Worm (Caenorhabditis elegans) whole organism, L4 larva: ENCODE results near the gene C33B4.2.

Experiments
- F10B5.3 ChIP-seq: sonication (generic microtip); optimal IDR thresholded peaks from 2 replicates; lab custom pipeline; 2016; ENCODE audit warnings: mild to moderate bottlenecking, missing genetic modification characterization, missing compliant biosample characterization
- F26F4.8 ChIP-seq: fragments of 200-800 bp; sonication (Bioruptor generic); conservative IDR thresholded peaks from 2 replicates; pipeline ENCODE4 v1.3.6; 2022; ENCODE audit warnings: missing genetic modification characterization, missing compliant biosample characterization
- F37D6.2 ChIP-seq: sonication (generic microtip); optimal IDR thresholded peaks from 2 replicates; lab custom pipeline; 2016; ENCODE audit warnings: mild to moderate bottlenecking, missing genetic modification characterization, missing compliant biosample characterization
- T20F7.1 ChIP-seq: fragments of 200-800 bp; sonication (Bioruptor generic); optimal IDR thresholded peaks from 2 replicates; lab custom pipeline; 2018; ENCODE audit warnings: mild to moderate bottlenecking, missing genetic modification characterization, missing compliant biosample characterization
- Y105C5A.15 ChIP-seq: fragments of 200-800 bp; sonication (Bioruptor generic); IDR thresholded peaks from 2 replicates; pipeline ENCODE4 v1.3.6; 2022; ENCODE audit warnings: missing genetic modification characterization, missing compliant biosample characterization
- Y48G9A.11 ChIP-seq: fragments of 200-800 bp; sonication (Bioruptor generic); IDR thresholded peaks from 2 replicates; pipeline ENCODE4 v1.3.6; 2022; ENCODE audit warnings: missing genetic modification reagents, missing genetic modification characterization, missing compliant biosample characterization
- Y5F2A.4 ChIP-seq: fragments of 200-800 bp; sonication (Bioruptor generic); optimal IDR thresholded peaks from 2 replicates; lab custom pipeline; 2018; ENCODE audit warnings: mild to moderate bottlenecking, missing genetic modification characterization, missing compliant biosample characterization
- ZK337.2 ChIP-seq: fragments of 200-800 bp; sonication (Bioruptor generic); IDR thresholded peaks from 2 replicates; pipeline ENCODE4 v1.3.6; 2022; ENCODE audit warnings: missing genetic modification reagents, missing genetic modification characterization, missing compliant biosample characterization
- ZK546.5 ChIP-seq, 2 experiments: sonication (generic microtip); optimal IDR thresholded peaks; 2 replicates each; lab custom pipeline; 2017; ENCODE audit warnings: missing biosample characterization in 2 of 2, missing genetic modification characterization in 2 of 2
- aha-1 ChIP-seq: fragments of 150-350 bp; peaks from one replicate; lab custom pipeline; 2014; ENCODE audit warnings: missing biosample characterization, missing genetic modification characterization
- ama-1 ChIP-seq: fragments of 150-350 bp; optimal IDR thresholded peaks from 2 replicates; lab custom pipeline; 2014; ENCODE audit warnings: inconsistent platforms, mixed read lengths
- ceh-32 ChIP-seq: sonication (generic microtip); optimal IDR thresholded peaks from 2 replicates; lab custom pipeline; 2016; ENCODE audit warnings: mild to moderate bottlenecking, missing genetic modification characterization, missing compliant biosample characterization; ENCODE audit not compliant: poor library complexity
- ceh-44 ChIP-seq: fragments of 200-800 bp; sonication (Bioruptor generic); IDR thresholded peaks from 2 replicates; pipeline ENCODE4 v1.3.6; 2022; ENCODE audit warnings: missing genetic modification reagents, missing genetic modification characterization, missing compliant biosample characterization
- ces-1 ChIP-seq: fragments of 150-350 bp; sonication (generic microtip); optimal IDR thresholded peaks from 4 replicates; lab custom pipeline; 2014; ENCODE audit warnings: missing biosample characterization, missing genetic modification reagents, missing genetic modification characterization
- daf-19 ChIP-seq: fragments of 200-800 bp; sonication (Bioruptor generic); conservative IDR thresholded peaks from 2 replicates; pipeline ENCODE4 v1.3.6; 2022; ENCODE audit warnings: missing genetic modification characterization, missing compliant biosample characterization
- dmd-8 ChIP-seq: fragments of 200-800 bp; sonication (Bioruptor generic); IDR thresholded peaks from 2 replicates; pipeline ENCODE4 v1.3.6; 2022; ENCODE audit warnings: missing genetic modification characterization, missing compliant biosample characterization
- dpl-1 ChIP-seq: fragments of 150-350 bp; optimal IDR thresholded peaks from 2 replicates; lab custom pipeline; 2014; ENCODE audit warnings: missing biosample characterization, missing genetic modification reagents, missing genetic modification characterization
- dve-1 ChIP-seq: sonication (generic microtip); optimal IDR thresholded peaks from 2 replicates; lab custom pipeline; 2017; ENCODE audit warnings: antibody characterized with exemption, mild to moderate bottlenecking, missing genetic modification characterization, missing compliant biosample characterization; ENCODE audit not compliant: insufficient read depth
- fkh-10 ChIP-seq: fragments of 150-350 bp; optimal IDR thresholded peaks from 2 replicates; lab custom pipeline; 2014; ENCODE audit warnings: missing biosample characterization, missing genetic modification reagents, missing genetic modification characterization
- hlh-30 ChIP-seq: sonication (generic microtip); optimal IDR thresholded peaks from 2 replicates; lab custom pipeline; 2017; ENCODE audit warnings: antibody characterized with exemption, mild to moderate bottlenecking, missing genetic modification characterization, missing compliant biosample characterization; ENCODE audit not compliant: insufficient read depth
- lin-1 ChIP-seq: fragments of 200-800 bp; sonication (Bioruptor generic); IDR thresholded peaks from 2 replicates; pipeline ENCODE4 v1.3.6; 2022; ENCODE audit warnings: missing genetic modification reagents, missing genetic modification characterization, missing compliant biosample characterization
- lin-13 ChIP-seq: fragments of 150-350 bp; optimal IDR thresholded peaks from 2 replicates; lab custom pipeline; 2014; ENCODE audit warnings: missing biosample characterization, missing genetic modification reagents, missing genetic modification characterization
- lin-15B ChIP-seq: fragments of 150-350 bp; sonication (generic microtip); optimal IDR thresholded peaks from 3 replicates; lab custom pipeline; 2014; ENCODE audit warnings: missing biosample characterization, missing genetic modification characterization
- lin-29 ChIP-seq: fragments of 200-800 bp; sonication (Bioruptor generic); IDR thresholded peaks from 2 replicates; pipeline ENCODE4 v1.3.6; 2022; ENCODE audit warnings: missing genetic modification reagents, missing genetic modification characterization, missing compliant biosample characterization
- lin-38 ChIP-seq: fragments of 200-800 bp; sonication (Bioruptor generic); IDR thresholded peaks from 2 replicates; pipeline ENCODE4 v1.3.6; 2022; ENCODE audit warnings: missing genetic modification reagents, missing genetic modification characterization, missing compliant biosample characterization
- lir-3 ChIP-seq: sonication (generic microtip); optimal IDR thresholded peaks from 2 replicates; lab custom pipeline; 2016; ENCODE audit warnings: mild to moderate bottlenecking, missing genetic modification characterization, missing compliant biosample characterization
- madf-9 ChIP-seq: fragments of 200-800 bp; sonication (Bioruptor generic); conservative IDR thresholded peaks from 2 replicates; pipeline ENCODE4 v1.3.6; 2022; ENCODE audit warnings: missing genetic modification reagents, missing genetic modification characterization, missing compliant biosample characterization
- mdl-1 ChIP-seq, 2 experiments: fragments of 150-350 bp in 1 of 2; sonication (generic microtip) in 1 of 2; optimal IDR thresholded peaks; 2 replicates each; lab custom pipeline; 2014 to 2017; ENCODE audit warnings: missing biosample characterization in 2 of 2, missing genetic modification characterization in 2 of 2
- mdt-29 ChIP-seq: fragments of 200-800 bp; sonication (Bioruptor generic); IDR thresholded peaks from 2 replicates; pipeline ENCODE4 v1.3.6; 2022; ENCODE audit warnings: missing genetic modification reagents, missing genetic modification characterization, missing compliant biosample characterization
- mes-2 ChIP-seq: sonication (generic microtip); optimal IDR thresholded peaks from 2 replicates; lab custom pipeline; 2016; ENCODE audit warnings: missing genotype, mild to moderate bottlenecking, missing genetic modification characterization, missing compliant biosample characterization; ENCODE audit not compliant: poor library complexity, severe bottlenecking
- mxl-2 ChIP-seq: fragments of 200-800 bp; sonication (Bioruptor generic); conservative IDR thresholded peaks from 2 replicates; pipeline ENCODE4 v1.3.6; 2022; ENCODE audit warnings: missing genetic modification reagents, missing genetic modification characterization, missing compliant biosample characterization
- mxl-3 ChIP-seq: fragments of 200-800 bp; sonication (Bioruptor generic); optimal IDR thresholded peaks from 2 replicates; lab custom pipeline; 2018; ENCODE audit warnings: mild to moderate bottlenecking, missing genetic modification characterization, missing compliant biosample characterization
- nhr-10 ChIP-seq: fragments of 150-350 bp; optimal IDR thresholded peaks from 2 replicates; lab custom pipeline; 2014; ENCODE audit warnings: missing biosample characterization, missing genetic modification characterization
- nhr-102 ChIP-seq: sonication (generic microtip); optimal IDR thresholded peaks from 2 replicates; lab custom pipeline; 2016; ENCODE audit warnings: mild to moderate bottlenecking, missing genetic modification characterization, moderate library complexity, missing compliant biosample characterization
- nhr-111 ChIP-seq: fragments of 200-800 bp; sonication (Bioruptor generic); optimal IDR thresholded peaks from 2 replicates; lab custom pipeline; 2018; ENCODE audit warnings: mild to moderate bottlenecking, missing genetic modification characterization, missing compliant biosample characterization
- nhr-25 ChIP-seq: sonication (generic microtip); optimal IDR thresholded peaks from 2 replicates; lab custom pipeline; 2017; ENCODE audit warnings: missing genetic modification characterization, mild to moderate bottlenecking, missing compliant biosample characterization, antibody characterized with exemption, moderate library complexity, borderline replicate concordance; ENCODE audit not compliant: insufficient read depth
- nhr-41 ChIP-seq: fragments of 200-800 bp; sonication (Bioruptor generic); IDR thresholded peaks from 2 replicates; pipeline ENCODE4 v1.3.6; 2022; ENCODE audit warnings: missing genetic modification reagents, missing genetic modification characterization, missing compliant biosample characterization
- pha-4 ChIP-seq, 2 experiments: fragments of 150-350 bp in 1 of 2; fragments of 200-800 bp in 1 of 2; sonication (Bioruptor generic) in 1 of 2; IDR thresholded peaks in 1 of 2; optimal IDR thresholded peaks in 1 of 2; 2 replicates each; pipeline versions ENCODE4 v1.3.6 to Lab custom; 2014 to 2022; ENCODE audit warnings: missing genetic modification characterization in 2 of 2, missing genetic modification reagents in 2 of 2, missing biosample characterization in 1 of 2, missing compliant biosample characterization in 1 of 2
- rbr-2 ChIP-seq: sonication (generic microtip); optimal IDR thresholded peaks from 2 replicates; lab custom pipeline; 2016; ENCODE audit warnings: missing genotype, missing genetic modification characterization, missing compliant biosample characterization
- sdz-12 ChIP-seq: fragments of 200-800 bp; sonication (Bioruptor generic); optimal IDR thresholded peaks from 2 replicates; lab custom pipeline; 2018; ENCODE audit warnings: mild to moderate bottlenecking, missing genetic modification characterization, missing compliant biosample characterization
- set-16 ChIP-seq: fragments of 200-800 bp; sonication (Bioruptor generic); IDR thresholded peaks from 2 replicates; pipeline ENCODE4 v1.3.6; 2022; ENCODE audit warnings: missing genetic modification reagents, missing genetic modification characterization, missing compliant biosample characterization
- snpc-4 ChIP-seq: fragments of 150-350 bp; optimal IDR thresholded peaks from 2 replicates; lab custom pipeline; 2014; ENCODE audit warnings: missing biosample characterization, missing genetic modification characterization
- spr-1 ChIP-seq: sonication (generic microtip); optimal IDR thresholded peaks from 2 replicates; lab custom pipeline; 2016; ENCODE audit warnings: mild to moderate bottlenecking, missing genetic modification characterization, missing compliant biosample characterization
- spr-3 ChIP-seq: fragments of 200-800 bp; sonication (Bioruptor generic); optimal IDR thresholded peaks from 2 replicates; lab custom pipeline; 2018; ENCODE audit warnings: mild to moderate bottlenecking, missing genetic modification characterization, missing compliant biosample characterization
- unc-130 ChIP-seq: sonication (generic microtip); optimal IDR thresholded peaks from 2 replicates; lab custom pipeline; 2016; ENCODE audit warnings: missing genetic modification reagents, missing genetic modification characterization, missing compliant biosample characterization
- zag-1 ChIP-seq: fragments of 150-350 bp; optimal IDR thresholded peaks from 2 replicates; lab custom pipeline; 2014; ENCODE audit warnings: missing biosample characterization, missing genetic modification characterization
- zfp-2 ChIP-seq: sonication (generic microtip); optimal IDR thresholded peaks from 2 replicates; lab custom pipeline; 2016; ENCODE audit warnings: mild to moderate bottlenecking, missing genetic modification characterization, missing compliant biosample characterization
- zip-2 ChIP-seq: fragments of 150-350 bp; optimal IDR thresholded peaks from 2 replicates; lab custom pipeline; 2014; ENCODE audit warnings: missing biosample characterization, missing genetic modification characterization

The C33B4.2 gene

ce11 chrII:11349892-11350291, 22.1 kb downstream of the C33B4.2 start, which contains the start of gene dph-5:
dph-5 (plus strand) TSS chrII:11350192.
- TF ChIP-seq aha-1 (peak; percentile 23), nhr-10 (tag; lab: Kevin White, UChicago) (no peak), lin-38 (GFP tag; lab: Robert Waterston, UW) (no peak), spr-3 (no peak)
- TF ChIP-seq, all 104 proteins: peak for 1

- TF ChIP-seq daf-19 (GFP tag; lab: Robert Waterston, UW) (no peak), sdz-12 (no peak), F26F4.8 (GFP tag; lab: Robert Waterston, UW) (no peak), nhr-102 (no peak), ZK546.5 (tag; optimal IDR thresholded peaks at IDR 0.05; lab: Kevin White, UChicago) (no peak), madf-9 (GFP tag; lab: Robert Waterston, UW) (no peak), mdt-29 (GFP tag; lab: Robert Waterston, UW) (no peak), Y105C5A.15 (GFP tag; lab: Robert Waterston, UW) (no peak), dve-1 (tag; lab: Kevin White, UChicago) (peak; percentile 76), T20F7.1 (GFP tag; lab: Kevin White, UChicago) (peak; percentile 71), lin-13 (GFP tag; lab: Kevin White, UChicago) (no peak), mes-2 (tag; lab: Kevin White, UChicago) (peak; percentile 78), dpl-1 (peak; percentile 77), hlh-30 (tag; lab: Kevin White, UChicago) (peak; percentile 90), Y5F2A.4 (GFP tag; lab: Kevin White, UChicago) (no peak), nhr-111 (GFP tag; lab: Kevin White, UChicago) (no peak), mxl-2 (GFP tag; lab: Robert Waterston, UW) (no peak), mdl-1 (tag; optimal IDR thresholded peaks at IDR 0.05; lab: Kevin White, UChicago) (peak in 1 of 2 experiments; percentile 56), snpc-4 (tag; lab: Kevin White, UChicago) (no peak), Y48G9A.11 (GFP tag; lab: Robert Waterston, UW) (no peak), lin-1 (GFP tag; lab: Robert Waterston, UW) (no peak), set-16 (GFP tag; lab: Robert Waterston, UW) (no peak), pha-4 (GFP tag; IDR thresholded peaks at IDR 0.05; lab: Robert Waterston, UW) (no peak), pha-4 (tag; optimal IDR thresholded peaks at IDR 0.05; lab: Kevin White, UChicago) (no peak), zfp-2 (tag; lab: Kevin White, UChicago) (no peak), lin-29 (GFP tag; lab: Robert Waterston, UW) (no peak), F37D6.2 (tag; lab: Kevin White, UChicago) (peak; percentile 45), lir-3 (tag; lab: Kevin White, UChicago) (no peak), ces-1 (GFP tag; lab: Kevin White, UChicago) (peak; percentile 63), zip-2 (tag; lab: Kevin White, UChicago) (no peak), nhr-41 (GFP tag; lab: Robert Waterston, UW) (no peak), zag-1 (tag; lab: Kevin White, UChicago) (no peak), ceh-44 (GFP tag; lab: Robert Waterston, UW) (no peak), mxl-3 (GFP tag; lab: Kevin White, UChicago) (peak; percentile 6), rbr-2 (tag; lab: Kevin White, UChicago) (peak; percentile 62), dmd-8 (no peak), lin-15B (tag; lab: Kevin White, UChicago) (no peak), ceh-32 (no peak), fkh-10 (GFP tag; lab: Kevin White, UChicago) (peak; percentile 76), spr-1 (peak; percentile 49), ZK337.2 (GFP tag; lab: Robert Waterston, UW) (no peak), unc-130 (GFP tag; lab: Kevin White, UChicago) (no peak), F10B5.3 (tag; lab: Kevin White, UChicago) (no peak), ama-1 (no peak), nhr-25 (tag; lab: Kevin White, UChicago) (no peak)
These were observed 23.9 kb downstream of the C33B4.2 start, which contains the start of the genes B0491.6 and pigm-1 for ce11 chrII:11347878-11348556. B0491.6 (minus strand) TSS chrII:11348343. pigm-1 (plus strand) TSS chrII:11348445.
